Fruit fly (Drosophila melanogaster): ENCODE data around the gene Prtl99C.

Gene Prtl99C

DNA sequence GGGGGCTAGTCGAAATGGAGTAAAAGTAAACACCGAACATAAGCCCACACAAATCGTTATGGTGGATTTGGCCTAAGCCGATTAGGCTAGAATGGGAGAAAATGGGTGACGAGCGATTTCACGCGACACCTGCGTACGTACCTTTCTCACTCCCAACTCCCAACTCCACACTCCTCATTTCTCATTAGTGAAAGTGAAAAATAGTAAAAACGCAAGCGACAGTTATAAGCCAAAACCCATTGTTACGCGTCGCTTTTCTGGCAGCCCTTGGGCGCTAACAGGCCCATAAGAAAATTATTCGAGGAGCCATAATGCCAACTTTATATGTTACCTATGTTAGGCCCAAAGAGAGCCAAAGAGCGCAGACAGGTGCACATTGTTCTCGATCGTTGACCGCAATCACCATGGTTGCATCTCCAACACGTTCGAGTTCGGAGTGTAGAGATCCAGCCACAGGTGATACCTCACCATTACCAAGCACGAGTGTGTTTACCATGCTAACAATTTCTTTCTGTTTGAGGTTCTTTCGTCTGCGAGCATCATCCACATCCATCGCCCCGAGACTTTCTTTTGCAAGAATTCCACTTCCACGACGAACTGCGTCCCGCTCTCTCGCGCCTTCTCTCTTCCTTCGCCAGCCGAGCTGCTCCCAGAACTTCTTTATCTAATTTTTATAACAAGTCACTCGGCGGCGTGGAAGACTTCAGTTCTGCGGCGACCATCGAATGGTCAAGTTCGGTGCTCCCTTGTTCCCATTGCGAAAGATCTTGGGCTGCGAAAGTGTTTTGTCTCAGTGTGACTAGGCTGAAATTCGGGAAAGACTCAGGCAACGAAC is 17.1 kb upstream of the Prtl99C start, which contains the start of gene neo:
TSS of gene neo (plus strand) at position 698 of the 835 bp plus-strand sequence.
- no peak for TF ChIP-seq CG8478 (optimal IDR thresholded peaks at IDR 0.05)
- no peak for TF ChIP-seq CTCF (optimal IDR thresholded peaks at IDR 0.05)

DNA sequence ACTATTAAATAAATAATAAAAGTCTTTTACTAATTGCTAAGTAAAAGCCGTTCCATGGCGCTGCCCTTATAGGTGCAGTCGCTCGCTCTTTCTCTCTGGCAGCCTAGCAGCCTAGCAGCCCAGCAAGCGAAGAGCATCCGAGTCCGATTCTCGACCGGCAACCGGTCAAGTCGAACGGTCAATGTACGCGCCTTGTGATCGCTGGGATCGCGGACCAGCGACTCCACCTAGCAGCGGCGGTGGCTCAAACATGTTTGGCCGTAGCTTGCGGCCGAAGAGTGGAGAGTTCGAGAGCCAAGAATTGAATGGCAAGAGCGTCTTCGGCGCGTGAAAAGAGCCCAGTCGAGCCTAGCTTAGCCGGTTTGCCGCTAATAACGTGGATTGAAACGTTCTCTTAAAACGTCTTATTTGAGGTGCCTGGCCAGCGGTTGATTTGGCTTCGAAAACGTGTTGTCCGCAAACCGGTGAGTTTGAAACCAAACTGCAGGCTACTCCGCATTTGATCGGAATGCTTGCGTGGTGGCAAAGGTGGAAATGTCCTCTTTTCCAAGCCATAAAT is 6.4 kb upstream of the Prtl99C start:
- TF ChIP-seq CTCF (optimal IDR thresholded peaks at IDR 0.05) (no peak), CG8478 (optimal IDR thresholded peaks at IDR 0.05) (no peak)

DNA sequence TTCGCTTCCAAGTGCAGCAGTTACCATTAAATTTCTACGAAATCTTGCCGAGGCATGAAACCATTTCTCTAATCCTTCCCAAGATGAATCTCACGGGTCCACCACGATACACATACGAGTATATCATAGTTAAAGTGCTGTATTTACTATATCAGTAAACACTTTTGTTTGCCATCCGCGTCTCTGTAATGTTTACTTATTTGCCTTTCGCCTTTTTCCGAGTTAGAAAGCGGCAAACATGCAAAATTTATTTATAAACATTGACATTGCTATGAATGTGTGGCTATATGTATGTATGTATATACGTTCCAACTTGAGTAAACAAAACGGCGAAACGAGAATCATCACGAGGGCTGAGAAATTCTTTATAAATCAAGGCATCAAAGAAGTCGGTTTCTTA is 4.8 kb upstream of the Prtl99C start:
- TF ChIP-seq CG8478 (optimal IDR thresholded peaks at IDR 0.05) (no peak), CTCF (optimal IDR thresholded peaks at IDR 0.05) (no peak)

DNA sequence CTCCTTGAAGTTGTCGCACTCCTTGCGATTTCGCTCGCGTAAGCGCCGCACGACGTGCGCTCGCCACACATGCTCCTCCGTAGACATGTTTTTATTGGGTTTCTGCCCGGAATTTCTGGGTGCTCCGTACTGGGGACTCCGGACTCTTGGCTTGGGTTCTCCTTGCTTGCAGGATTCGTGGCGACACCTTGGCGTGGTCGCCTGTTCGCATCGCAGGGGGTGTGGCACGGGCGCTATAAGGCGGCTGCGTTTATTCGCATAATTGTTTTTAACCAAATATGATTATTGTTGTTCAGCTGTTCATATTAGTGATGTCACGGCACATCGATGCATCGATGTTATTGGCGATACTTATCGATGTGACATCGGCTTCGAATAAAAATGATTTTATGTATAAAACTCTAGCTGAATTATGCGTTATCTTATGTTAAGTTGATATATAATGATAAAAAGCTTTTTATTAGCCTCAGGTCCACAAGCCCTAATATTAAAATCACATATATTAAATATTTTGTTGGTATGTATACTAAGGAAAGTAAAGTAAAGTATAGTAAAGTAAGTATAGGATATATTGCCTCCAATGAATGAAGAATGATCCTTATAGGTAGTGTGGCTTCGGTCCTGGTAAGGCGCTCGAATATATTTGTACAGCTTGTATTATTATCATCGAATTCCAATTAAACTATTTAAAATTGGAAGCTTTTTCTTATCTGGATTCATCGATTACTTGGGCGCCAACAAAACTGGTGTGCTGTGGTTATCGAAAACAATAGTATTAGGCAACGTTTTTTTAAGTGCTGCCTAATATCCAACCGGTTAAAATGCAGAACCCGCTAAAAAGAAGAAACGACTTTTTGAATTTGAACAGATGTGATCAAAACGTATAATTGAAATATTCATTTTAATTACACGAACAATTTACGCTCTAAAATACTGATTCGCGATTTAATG is 716 bp upstream of the Prtl99C start, which contains the start of gene Atg16:
TSS of gene Atg16 (minus strand) at position 343 of the 951 bp plus-strand sequence.
- TF ChIP-seq CG8478 (optimal IDR thresholded peaks at IDR 0.05) (no peak), CTCF (optimal IDR thresholded peaks at IDR 0.05) (no peak)

DNA sequence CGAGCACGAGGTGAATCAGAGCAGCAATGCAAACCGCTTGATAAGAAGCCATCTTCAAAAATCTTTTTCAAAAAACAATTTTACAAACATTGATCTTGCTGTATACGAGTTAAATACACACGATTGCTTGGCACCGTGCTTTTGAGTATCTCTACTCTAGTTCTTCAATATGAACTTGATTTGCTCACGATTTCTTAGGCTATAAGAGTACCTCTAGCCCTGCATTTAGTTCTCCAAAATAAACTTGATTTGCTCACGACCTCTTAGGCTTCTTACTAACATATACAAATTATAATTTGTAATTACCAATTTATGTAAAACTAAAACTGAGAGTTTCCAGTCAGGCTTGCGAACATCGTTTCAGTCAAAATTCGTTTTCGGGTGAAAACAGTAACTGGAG is 438 bp downstream of the Prtl99C start, which contains the start of gene CG42592:
TSS of gene CG42592 (minus strand) at position 101 of the 400 bp plus-strand sequence.
- TF ChIP-seq CG8478 (optimal IDR thresholded peaks at IDR 0.05) (no peak), CTCF (optimal IDR thresholded peaks at IDR 0.05) (no peak)

DNA sequence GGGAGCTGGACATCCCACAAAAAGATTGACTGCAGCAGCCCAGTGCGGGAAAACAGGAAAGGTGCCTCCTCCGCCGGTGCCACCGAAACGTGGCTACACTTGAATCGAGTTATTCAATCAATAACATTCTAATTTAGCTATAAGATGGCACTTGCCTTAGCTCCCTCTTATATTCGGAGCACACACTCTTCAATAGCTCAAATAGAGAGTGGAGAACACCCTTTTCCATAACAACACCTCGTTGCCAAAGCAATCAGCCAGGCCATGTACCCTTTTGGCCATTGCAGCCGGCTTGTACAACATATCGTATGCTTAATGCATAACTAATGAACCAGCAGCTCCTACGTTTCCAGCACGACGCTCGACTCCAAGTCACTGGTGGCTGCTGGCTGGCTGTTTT is 2.0 kb downstream of the Prtl99C start:
- no peak for TF ChIP-seq CTCF (optimal IDR thresholded peaks at IDR 0.05)
- no peak for TF ChIP-seq CG8478 (optimal IDR thresholded peaks at IDR 0.05)

DNA sequence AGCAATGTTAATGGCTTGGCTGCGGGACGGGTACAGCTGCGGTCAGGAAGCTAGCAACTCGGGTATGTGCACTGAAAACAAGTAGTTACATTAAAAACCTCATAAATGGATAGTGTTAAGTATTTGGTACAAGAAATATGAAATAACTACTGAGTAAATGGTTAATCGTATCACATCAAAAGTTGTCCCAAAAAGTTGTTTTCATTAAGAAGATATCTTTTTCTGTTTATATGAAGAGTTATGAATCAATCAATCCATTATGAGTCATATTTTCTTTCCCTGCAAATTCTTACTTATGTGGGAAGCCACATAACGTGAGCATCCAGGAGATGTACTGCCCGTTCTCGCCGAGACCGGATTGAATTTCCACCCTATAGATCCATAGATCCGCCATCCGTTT is 3.0 kb downstream of the Prtl99C start:
- TF ChIP-seq CTCF (optimal IDR thresholded peaks at IDR 0.05) = no peak
- no peak for TF ChIP-seq CG8478 (optimal IDR thresholded peaks at IDR 0.05)

DNA sequence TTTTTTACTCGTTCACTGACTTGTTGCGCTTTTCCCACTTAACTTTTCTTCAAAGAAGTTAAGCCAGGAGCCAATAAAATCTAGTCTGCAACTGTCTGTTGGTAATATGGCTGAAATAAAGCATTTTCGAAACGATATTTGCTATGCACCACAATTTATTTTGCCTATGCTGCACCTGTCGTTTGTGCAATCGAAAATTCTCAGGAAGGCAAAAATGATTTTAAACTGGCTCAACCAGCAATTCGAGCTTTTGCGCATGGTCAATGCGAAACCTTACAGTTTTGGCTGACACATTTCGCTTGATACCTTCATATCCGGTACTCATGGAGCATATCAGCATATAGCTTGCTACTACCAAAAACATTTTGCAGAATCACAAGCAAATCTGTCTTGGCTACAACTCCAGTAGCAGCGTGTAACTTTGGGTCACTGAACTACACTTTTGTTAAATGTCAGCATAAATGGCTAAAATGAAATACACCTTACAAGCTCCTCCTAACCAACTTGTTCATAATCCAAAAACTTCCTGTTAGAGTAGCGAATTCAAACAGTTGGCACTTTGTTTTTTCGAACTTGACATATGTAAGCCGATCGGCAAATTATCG is 4.1 kb downstream of the Prtl99C start:
- TF ChIP-seq CTCF (optimal IDR thresholded peaks at IDR 0.05) (no peak), CG8478 (optimal IDR thresholded peaks at IDR 0.05) (no peak)

DNA sequence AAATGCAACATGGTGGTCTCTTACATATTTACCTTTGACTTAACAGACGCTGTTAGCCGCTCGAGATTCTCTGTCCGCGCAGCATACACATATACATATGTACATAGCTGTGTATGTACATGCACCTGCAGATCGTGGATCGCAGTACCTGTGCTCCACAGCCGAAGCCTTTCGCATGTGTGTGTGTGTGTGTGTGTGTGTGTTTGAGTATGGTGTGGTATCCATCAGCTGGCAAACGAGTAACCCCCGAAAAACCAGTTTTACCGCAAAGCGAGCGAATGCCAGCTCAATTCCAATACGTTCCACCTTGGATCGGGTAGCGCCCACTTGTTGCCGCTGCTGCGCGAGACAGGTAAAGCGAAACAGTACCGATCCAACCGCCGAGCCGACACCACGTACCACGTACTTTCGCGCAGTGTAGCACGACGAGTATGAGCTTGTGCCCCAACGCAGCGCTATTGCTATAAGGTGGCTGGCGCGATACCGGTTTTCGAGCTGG is 5.6 kb downstream of the Prtl99C start, which contains the start of gene Cad99C:
TSS of gene Cad99C (plus strand) at position 365 of the 499 bp plus-strand sequence.
- no peak for TF ChIP-seq CTCF (optimal IDR thresholded peaks at IDR 0.05)
- TF ChIP-seq CG8478 (optimal IDR thresholded peaks at IDR 0.05) = no peak

DNA sequence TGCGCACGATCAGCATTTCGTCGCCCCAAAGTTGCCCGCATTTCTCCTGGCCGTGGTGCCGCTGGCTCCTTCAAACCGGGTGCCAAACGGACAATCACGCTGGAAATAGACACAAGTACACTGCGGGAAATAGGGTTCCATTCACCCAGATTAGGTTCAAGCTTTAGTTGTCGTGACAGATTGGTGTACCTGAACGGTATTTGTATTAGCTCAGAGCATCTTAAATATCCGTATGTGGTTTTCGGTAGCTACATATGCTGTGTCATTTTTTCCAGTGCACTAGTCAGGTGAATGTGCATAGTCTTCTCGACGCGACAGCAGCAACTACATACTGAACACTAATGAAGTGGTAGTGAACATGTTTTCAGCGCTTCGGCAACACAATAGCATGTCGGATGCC is 11.4 kb downstream of the Prtl99C start:
- no peak for TF ChIP-seq CTCF (optimal IDR thresholded peaks at IDR 0.05)
- no peak for TF ChIP-seq CG8478 (optimal IDR thresholded peaks at IDR 0.05)

DNA sequence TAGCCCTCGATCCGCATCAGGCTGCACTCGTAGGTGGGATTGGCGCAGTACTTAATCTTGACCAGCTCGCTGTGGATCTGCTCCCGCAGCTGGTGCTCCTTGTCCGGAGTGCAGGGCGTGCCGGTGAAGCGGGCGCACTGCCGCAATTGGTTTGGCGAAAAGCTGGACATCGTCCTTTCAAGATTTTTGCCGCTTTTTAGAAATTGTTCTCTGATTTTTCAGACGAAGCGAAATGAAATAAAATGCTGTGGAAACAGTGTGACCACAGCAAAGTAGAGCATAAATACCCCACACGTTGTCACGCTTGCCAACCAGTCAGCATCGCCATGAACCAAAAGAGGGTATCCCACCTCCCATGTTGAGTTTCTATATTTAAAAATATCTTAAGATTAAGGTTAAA is 21.5 kb downstream of the Prtl99C start, which contains the start of gene dgt1:
TSS of gene dgt1 (minus strand) at position 264 of the 400 bp plus-strand sequence.
- TF ChIP-seq CTCF (optimal IDR thresholded peaks at IDR 0.05) (peak in 1 of 2 experiments; percentile 49), CG8478 (optimal IDR thresholded peaks at IDR 0.05) (no peak)

DNA sequence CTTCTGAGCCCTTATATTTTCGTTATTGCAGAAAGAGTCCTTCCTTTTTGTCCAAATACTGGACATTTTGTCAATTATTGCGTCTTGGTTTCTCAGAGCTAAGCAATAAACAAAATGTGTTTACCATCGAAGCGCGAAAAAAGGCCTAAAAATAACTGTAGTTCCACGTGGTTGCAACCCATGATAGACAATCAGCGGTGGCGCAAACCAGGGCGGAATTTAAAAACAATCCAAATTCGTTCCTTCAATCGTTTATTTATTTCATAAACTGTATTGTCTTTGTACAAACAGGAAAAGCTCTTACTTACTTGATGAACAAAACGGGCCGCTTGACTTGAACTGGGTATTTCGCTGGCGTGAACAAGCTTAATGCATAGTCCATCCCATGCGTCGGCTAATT is 23.1 kb downstream of the Prtl99C start, which contains the start of gene CG7824:
TSS of gene CG7824 (minus strand) at position 131 of the 400 bp plus-strand sequence.
- TF ChIP-seq CTCF (optimal IDR thresholded peaks at IDR 0.05) (peak; percentile 27 to 43), CG8478 (optimal IDR thresholded peaks at IDR 0.05) (no peak)

DNA sequence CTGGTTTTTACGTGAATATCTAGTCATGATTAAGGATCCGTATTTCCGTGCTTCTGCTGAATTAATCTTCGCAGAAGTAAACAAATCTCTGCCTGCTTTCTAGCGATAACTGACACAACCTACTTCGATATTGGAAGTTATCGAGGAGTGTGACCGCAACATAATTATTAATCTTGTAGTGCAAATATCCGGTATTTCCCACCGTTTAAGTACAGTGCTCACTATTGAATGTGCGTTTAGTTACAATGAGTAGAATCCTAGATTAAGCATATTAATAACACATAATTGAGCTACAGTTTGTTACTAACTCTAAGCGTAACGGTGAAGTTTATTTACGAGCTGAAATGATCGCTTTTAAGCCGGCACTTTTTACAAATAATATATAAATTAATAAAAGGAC is 24.0 kb downstream of the Prtl99C start:
- TF ChIP-seq CG8478 (optimal IDR thresholded peaks at IDR 0.05) = no peak
- no peak for TF ChIP-seq CTCF (optimal IDR thresholded peaks at IDR 0.05)

Measured in S2 (cell line).